Worm (Caenorhabditis elegans): ENCODE results near the gene set-30.

DNA sequence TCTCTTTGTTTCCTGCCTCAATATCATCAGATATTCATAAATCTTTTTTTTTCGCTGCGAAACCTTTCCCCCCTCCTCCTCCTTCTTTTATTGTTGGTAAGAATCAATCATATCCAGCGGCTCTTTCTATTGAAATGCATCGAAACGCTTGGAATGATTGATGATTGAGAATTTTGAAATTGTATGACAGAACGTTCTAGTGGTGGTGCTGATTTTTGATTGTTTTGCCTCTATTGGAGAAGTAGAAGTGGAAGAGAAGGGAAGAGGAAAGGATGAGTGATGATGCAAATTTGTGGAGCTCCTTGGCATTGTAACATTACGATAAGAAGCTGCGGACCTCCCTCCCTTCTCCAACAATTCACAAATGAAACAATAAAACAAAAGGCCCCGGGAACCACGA is 33.5 kb upstream of the set-30 start:
- TF ChIP-seq mdl-1 (tag; optimal IDR thresholded peaks at IDR 0.05) (no peak), elt-2 (tag; optimal IDR thresholded peaks at IDR 0.05) (no peak), tbx-2 (tag; optimal IDR thresholded peaks at IDR 0.05) (no peak), egl-27 (tag; optimal IDR thresholded peaks at IDR 0.05) (no peak), skn-1 (tag; optimal IDR thresholded peaks at IDR 0.05) (no peak), snpc-4 (tag; optimal IDR thresholded peaks at IDR 0.05) (no peak), ztf-11 (tag; optimal IDR thresholded peaks at IDR 0.05) (no peak), ztf-4 (tag; optimal IDR thresholded peaks at IDR 0.05) (no peak), pha-4 (tag; optimal IDR thresholded peaks at IDR 0.05) (no peak), sea-2 (GFP tag; optimal IDR thresholded peaks at IDR 0.05) (no peak), R02D3.7 (tag; optimal IDR thresholded peaks at IDR 0.05) (no peak)
